Fruit fly (Drosophila melanogaster) whole organism, embryonic: ENCODE data around the gene CG11342.

Experiments
- B-H1 ChIP-seq: fragments of 200-800 bp; sonication (Bioruptor generic); IDR thresholded peaks from 3 replicates; pipeline ENCODE4 v1.3.6; 2022; ENCODE audit warnings: missing biosample characterization, missing genetic modification characterization
- B-H2 ChIP-seq: fragments of 200-800 bp; sonication (Bioruptor generic); optimal IDR thresholded peaks from 2 replicates; lab custom pipeline; 2018; ENCODE audit warnings: missing biosample characterization, mild to moderate bottlenecking, missing genetic modification characterization
- Bdp1 ChIP-seq: fragments of 200-800 bp; sonication (Bioruptor generic); optimal IDR thresholded peaks from 3 replicates; lab custom pipeline; 2016; ENCODE audit warnings: missing biosample characterization, missing genetic modification characterization
- Bgb ChIP-seq: fragments of 200-800 bp; sonication (Bioruptor generic); IDR thresholded peaks from 2 replicates; pipeline ENCODE4 v1.3.6; 2022; ENCODE audit warnings: missing biosample characterization, missing genetic modification characterization; ENCODE audit not compliant: partially characterized antibody
- CG11247 ChIP-seq: fragments of 200-800 bp; sonication (Bioruptor generic); IDR thresholded peaks from 2 replicates; pipeline ENCODE4 v1.3.6; 2022; ENCODE audit warnings: missing biosample characterization, missing genetic modification characterization
- CG14014 ChIP-seq: fragments of 200-800 bp; sonication (Bioruptor generic); IDR thresholded peaks from 2 replicates; pipeline ENCODE4 v1.3.6; 2022; ENCODE audit warnings: missing biosample characterization, missing genetic modification characterization
- CG15011 ChIP-seq: fragments of 200-800 bp; sonication (Bioruptor generic); optimal IDR thresholded peaks from 3 replicates; lab custom pipeline; 2018; ENCODE audit warnings: missing biosample characterization, mild to moderate bottlenecking, missing genetic modification characterization
- CG17802 ChIP-seq: fragments of 200-800 bp; sonication (Bioruptor generic); optimal IDR thresholded peaks from 2 replicates; lab custom pipeline; 2018; ENCODE audit warnings: missing biosample characterization, mild to moderate bottlenecking, missing genetic modification characterization, moderate library complexity
- CG18619 ChIP-seq: fragments of 200-800 bp; sonication (Bioruptor generic); optimal IDR thresholded peaks from 3 replicates; lab custom pipeline; 2017; ENCODE audit warnings: missing biosample characterization, mild to moderate bottlenecking, missing genetic modification characterization
- CG2202 ChIP-seq: fragments of 200-800 bp; sonication (Bioruptor generic); optimal IDR thresholded peaks from 2 replicates; lab custom pipeline; 2018; ENCODE audit warnings: missing biosample characterization, mild to moderate bottlenecking, missing genetic modification characterization
- CG31441 ChIP-seq: fragments of 200-800 bp; sonication (Bioruptor generic); IDR thresholded peaks from 2 replicates; pipeline ENCODE4 v1.3.6; 2022; ENCODE audit warnings: missing biosample characterization, missing genetic modification characterization
- CG32767 ChIP-seq: fragments of 200-800 bp; sonication (Bioruptor generic); IDR thresholded peaks from 2 replicates; pipeline ENCODE4 v1.3.6; 2022; ENCODE audit warnings: missing biosample characterization, missing genetic modification characterization
- CG32772 ChIP-seq: fragments of 200-800 bp; sonication (Bioruptor generic); IDR thresholded peaks from 2 replicates; pipeline ENCODE4 v1.3.6; 2022; ENCODE audit warnings: missing biosample characterization, missing genetic modification characterization
- CG3726 ChIP-seq: fragments of 200-800 bp; sonication (Bioruptor generic); IDR thresholded peaks from 3 replicates; pipeline ENCODE4, ENCODE4 v1.3.6; 2022; ENCODE audit warnings: missing biosample characterization, missing genetic modification characterization
- CG4820 ChIP-seq: fragments of 200-800 bp; sonication (Bioruptor generic); optimal IDR thresholded peaks from 3 replicates; lab custom pipeline; 2016; ENCODE audit warnings: missing biosample characterization, missing genetic modification characterization
- CG5245 ChIP-seq: fragments of 200-800 bp; sonication (Bioruptor generic); optimal IDR thresholded peaks from 3 replicates; lab custom pipeline; 2016; ENCODE audit warnings: missing biosample characterization, missing genetic modification characterization
- CG8089 ChIP-seq: fragments of 200-800 bp; sonication (Bioruptor generic); optimal IDR thresholded peaks from 3 replicates; lab custom pipeline; 2016; ENCODE audit warnings: missing biosample characterization, missing genetic modification characterization
- CG8388 ChIP-seq: fragments of 200-800 bp; sonication (Bioruptor generic); optimal IDR thresholded peaks from 2 replicates; lab custom pipeline; 2019; ENCODE audit warnings: missing biosample characterization, mild to moderate bottlenecking, missing genetic modification characterization, moderate library complexity
- CG8478 ChIP-seq: fragments of >200 bp; optimal IDR thresholded peaks from 2 replicates; lab custom pipeline; 2018
- CG9876 ChIP-seq: fragments of 200-800 bp; sonication (Bioruptor generic); optimal IDR thresholded peaks from 2 replicates; lab custom pipeline; 2016; ENCODE audit warnings: missing biosample characterization, missing genetic modification characterization
- CHES-1-like ChIP-seq: fragments of 200-800 bp; sonication (Bioruptor generic); optimal IDR thresholded peaks from 2 replicates; lab custom pipeline; 2016; ENCODE audit warnings: missing biosample characterization, missing genetic modification characterization
- Dip2 ChIP-seq: fragments of 200-800 bp; sonication (Bioruptor generic); IDR thresholded peaks from 2 replicates; pipeline ENCODE4 v1.3.6; 2022; ENCODE audit warnings: missing biosample characterization, missing genetic modification characterization
- Dip3 ChIP-seq: fragments of 200-800 bp; sonication (Bioruptor generic); optimal IDR thresholded peaks from 3 replicates; lab custom pipeline; 2016; ENCODE audit warnings: missing biosample characterization, missing genetic modification characterization
- Dll ChIP-seq: fragments of 200-800 bp; sonication (Bioruptor generic); IDR thresholded peaks from 4 replicates; pipeline ENCODE4 v1.3.6; 2022; ENCODE audit warnings: missing biosample characterization, missing genetic modification characterization; ENCODE audit not compliant: partially characterized antibody
- Fer2 ChIP-seq: fragments of 200-800 bp; sonication (Bioruptor generic); optimal IDR thresholded peaks from 2 replicates; lab custom pipeline; 2018; ENCODE audit warnings: missing biosample characterization, mild to moderate bottlenecking, missing genetic modification characterization, moderate library complexity
- Fer3 ChIP-seq: fragments of 200-800 bp; sonication (Bioruptor generic); optimal IDR thresholded peaks from 2 replicates; lab custom pipeline; 2018; ENCODE audit warnings: missing biosample characterization, mild to moderate bottlenecking, missing genetic modification characterization, moderate library complexity
- GATAe ChIP-seq: fragments of 200-800 bp; sonication (Bioruptor generic); conservative IDR thresholded peaks from 2 replicates; pipeline ENCODE4 v1.3.6; 2022; ENCODE audit warnings: missing biosample characterization, missing genetic modification characterization
- Hmr ChIP-seq: fragments of 200-800 bp; sonication (Bioruptor generic); optimal IDR thresholded peaks from 3 replicates; lab custom pipeline; 2017; ENCODE audit warnings: mild to moderate bottlenecking, missing biosample characterization, missing genetic modification reagents, missing genetic modification characterization
- Hsf ChIP-seq: fragments of 200-800 bp; sonication (Bioruptor generic); optimal IDR thresholded peaks from 3 replicates; lab custom pipeline; 2016; ENCODE audit warnings: missing biosample characterization, missing genetic modification characterization
- MBD-R2 ChIP-seq: fragments of 200-800 bp; sonication (Bioruptor generic); IDR thresholded peaks from 2 replicates; pipeline ENCODE4 v1.3.6; 2022; ENCODE audit warnings: missing biosample characterization, missing genetic modification characterization
- NC2α ChIP-seq: fragments of 200-800 bp; sonication (Bioruptor generic); optimal IDR thresholded peaks from 2 replicates; lab custom pipeline; 2016; ENCODE audit warnings: missing biosample characterization, missing genetic modification characterization
- NC2β ChIP-seq: fragments of 200-800 bp; sonication (Bioruptor generic); optimal IDR thresholded peaks from 2 replicates; lab custom pipeline; 2016; ENCODE audit warnings: missing biosample characterization, missing genetic modification characterization
- ab ChIP-seq: fragments of 200-800 bp; sonication (Bioruptor generic); optimal IDR thresholded peaks from 2 replicates; lab custom pipeline; 2016; ENCODE audit warnings: missing biosample characterization, missing genetic modification characterization
- ara ChIP-seq: fragments of 200-800 bp; sonication (Bioruptor generic); IDR thresholded peaks from 2 replicates; pipeline ENCODE4 v1.3.6; 2022; ENCODE audit warnings: missing biosample characterization, missing genetic modification characterization
- bsh ChIP-seq, 2 experiments: fragments of 200-800 bp; sonication (Bioruptor generic); optimal IDR thresholded peaks; 2 replicates each; lab custom pipeline; 2017 to 2018; ENCODE audit warnings: mild to moderate bottlenecking in 2 of 2, missing biosample characterization in 2 of 2, missing genetic modification characterization in 2 of 2, moderate library complexity in 1 of 2
- cas ChIP-seq: fragments of 200-800 bp; sonication (Bioruptor generic); IDR thresholded peaks from 2 replicates; pipeline ENCODE4 v1.3.6; 2022; ENCODE audit warnings: missing biosample characterization, missing genetic modification characterization
- crol ChIP-seq: fragments of 200-800 bp; sonication (Bioruptor generic); IDR thresholded peaks from 2 replicates; pipeline ENCODE4 v1.3.6; 2022; ENCODE audit warnings: missing biosample characterization, missing genetic modification characterization
- dimm ChIP-seq: fragments of 200-800 bp; sonication (Bioruptor generic); IDR thresholded peaks from 2 replicates; pipeline ENCODE4 v1.3.6; 2022; ENCODE audit warnings: missing biosample characterization, missing genetic modification characterization
- en ChIP-seq: fragments of 200-800 bp; sonication (Bioruptor generic); optimal IDR thresholded peaks from 2 replicates; lab custom pipeline; 2016; ENCODE audit warnings: missing biosample characterization, missing genetic modification characterization
- gcm ChIP-seq: fragments of 200-800 bp; sonication (Bioruptor generic); optimal IDR thresholded peaks from 2 replicates; lab custom pipeline; 2019; ENCODE audit warnings: missing biosample characterization, mild to moderate bottlenecking, missing genetic modification characterization, moderate library complexity
- gfzf ChIP-seq: fragments of 200-800 bp; sonication (Bioruptor generic); optimal IDR thresholded peaks from 2 replicates; lab custom pipeline; 2016; ENCODE audit warnings: missing biosample characterization, mild to moderate bottlenecking, missing genetic modification characterization, moderate library complexity
- gro ChIP-seq: fragments of 200-800 bp; sonication (Bioruptor generic); optimal IDR thresholded peaks from 2 replicates; lab custom pipeline; 2016; ENCODE audit warnings: missing biosample characterization, missing genetic modification characterization
- gt ChIP-seq: fragments of 200-800 bp; sonication (Bioruptor generic); IDR thresholded peaks from 2 replicates; pipeline ENCODE4 v1.3.6; 2022; ENCODE audit warnings: missing biosample characterization, missing genetic modification characterization
- mirr ChIP-seq: fragments of 200-800 bp; sonication (Bioruptor generic); optimal IDR thresholded peaks from 3 replicates; lab custom pipeline; 2018; ENCODE audit warnings: missing biosample characterization, mild to moderate bottlenecking, missing genetic modification characterization
- nerfin-2 ChIP-seq: fragments of 200-800 bp; sonication (Bioruptor generic); IDR thresholded peaks from 2 replicates; pipeline ENCODE4 v1.3.6; 2022; ENCODE audit warnings: missing biosample characterization, missing genetic modification characterization; ENCODE audit not compliant: partially characterized antibody
- sisA ChIP-seq: fragments of 200-800 bp; sonication (Bioruptor generic); IDR thresholded peaks from 2 replicates; pipeline ENCODE4 v1.3.6; 2022; ENCODE audit warnings: missing biosample characterization, missing genetic modification characterization
- sna ChIP-seq: fragments of 200-800 bp; sonication (Bioruptor generic); IDR thresholded peaks from 2 replicates; pipeline ENCODE4 v1.3.6; 2022; ENCODE audit warnings: missing biosample characterization, missing genetic modification characterization; ENCODE audit not compliant: partially characterized antibody
- stc ChIP-seq: fragments of 200-800 bp; sonication (Bioruptor generic); IDR thresholded peaks from 2 replicates; pipeline ENCODE4 v1.3.6; 2022; ENCODE audit warnings: missing biosample characterization, missing genetic modification characterization
- trem ChIP-seq: fragments of 200-800 bp; optimal IDR thresholded peaks from 3 replicates; lab custom pipeline; 2019; ENCODE audit warnings: missing biosample characterization, mild to moderate bottlenecking, missing genetic modification characterization, moderate library complexity
- unc-4 ChIP-seq: fragments of 200-800 bp; sonication (Bioruptor generic); IDR thresholded peaks from 2 replicates; pipeline ENCODE4 v1.3.6; 2022; ENCODE audit warnings: missing biosample characterization, missing genetic modification characterization; ENCODE audit not compliant: partially characterized antibody

The CG11342 gene

DNA sequence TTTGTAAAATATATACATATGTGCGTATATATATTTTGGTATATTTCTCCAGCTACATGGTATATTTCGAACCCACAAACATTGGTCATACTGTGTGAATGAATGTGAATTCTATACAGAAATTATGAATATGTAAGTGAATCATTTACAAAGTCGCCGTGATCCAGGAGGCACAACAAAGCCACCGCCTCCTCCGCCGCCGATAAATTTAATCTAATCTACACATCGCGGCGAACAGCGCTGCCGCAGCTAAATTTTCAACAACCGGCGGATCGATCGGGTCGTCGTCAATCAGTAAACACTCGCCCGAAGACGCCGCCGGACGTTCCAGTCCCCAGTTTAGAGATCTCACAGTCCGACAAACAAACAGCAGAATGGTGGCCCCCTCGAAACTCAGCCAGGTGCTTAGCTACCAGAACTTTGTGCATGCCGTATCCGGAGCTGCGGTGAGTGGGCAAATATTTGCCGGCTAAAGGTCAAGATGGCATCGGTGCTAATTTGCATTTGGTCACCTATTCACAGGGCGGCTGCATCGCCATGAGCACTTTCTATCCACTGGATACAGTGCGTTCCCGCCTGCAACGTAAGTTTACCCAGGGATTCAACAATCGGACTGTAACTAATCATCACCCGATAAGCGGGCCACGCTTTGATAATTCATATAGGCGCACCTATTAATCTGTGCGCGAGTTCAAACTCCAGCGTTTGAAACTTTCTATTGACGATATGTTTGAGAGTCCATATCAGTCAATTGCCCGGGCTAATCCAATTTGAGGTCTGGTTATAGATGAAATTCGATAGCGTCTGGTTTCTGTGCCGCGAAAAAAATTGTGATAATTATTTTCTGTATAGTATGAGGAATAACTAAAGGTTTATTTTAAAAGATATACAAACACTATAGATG lies 48.3 kb downstream of the CG11342 start, which contains the start of gene PMP34 (continued):
- TF ChIP-seq CG4820 (GFP tag; lab: Kevin White, UChicago): no peak
- TF ChIP-seq stc (GFP tag; lab: Robert Waterston, UW): no peak
- TF ChIP-seq gro (GFP tag; lab: Kevin White, UChicago): no peak
- no peak for TF ChIP-seq CG3726 (GFP tag; lab: Robert Waterston, UW)
- no peak for TF ChIP-seq Hsf (GFP tag; lab: Kevin White, UChicago)
- TF ChIP-seq en: no peak
- TF ChIP-seq sna (GFP tag; lab: Robert Waterston, UW): no peak
- TF ChIP-seq GATAe: peak; percentile 57; the same call in 1 of the 2 replicates
- TF ChIP-seq CG8478 (lab: Kevin White, UChicago): no peak
- no peak for TF ChIP-seq CG5245
- TF ChIP-seq B-H2 (GFP tag; lab: Kevin White, UChicago): no peak
- no peak for TF ChIP-seq bsh (GFP tag; optimal IDR thresholded peaks at IDR 0.05; lab: Kevin White, UChicago)
- TF ChIP-seq CG9876 (GFP tag; lab: Kevin White, UChicago): no peak
- no peak for TF ChIP-seq CG17802
- TF ChIP-seq nerfin-2 (GFP tag; lab: Robert Waterston, UW): no peak
- TF ChIP-seq Dll (GFP tag; lab: Robert Waterston, UW): no peak
- no peak for TF ChIP-seq gcm (GFP tag; lab: Kevin White, UChicago)
- no peak for TF ChIP-seq crol
- no peak for TF ChIP-seq unc-4 (GFP tag; lab: Robert Waterston, UW)
- no peak for TF ChIP-seq CG8388 (GFP tag; lab: Kevin White, UChicago)
- TF ChIP-seq Dip3 (GFP tag; lab: Kevin White, UChicago): no peak
- TF ChIP-seq CG15011: no peak
- no peak for TF ChIP-seq CG14014 (GFP tag; lab: Robert Waterston, UW)
- no peak for TF ChIP-seq NC2α (GFP tag; lab: Kevin White, UChicago)
- no peak for TF ChIP-seq ab (GFP tag; lab: Kevin White, UChicago)
- no peak for TF ChIP-seq gt
- TF ChIP-seq CG2202 (tag; lab: Kevin White, UChicago): no peak
- peak; percentile 40 for TF ChIP-seq mirr (GFP tag; lab: Kevin White, UChicago)
- no peak for TF ChIP-seq CG8089 (GFP tag; lab: Kevin White, UChicago)
- TF ChIP-seq gfzf (GFP tag; lab: Kevin White, UChicago): peak; percentile 63
- TF ChIP-seq dimm (GFP tag; lab: Robert Waterston, UW): no peak
- TF ChIP-seq CG11247 (GFP tag; lab: Robert Waterston, UW): no peak
- no peak for TF ChIP-seq Bdp1 (GFP tag; lab: Kevin White, UChicago)
- TF ChIP-seq CG18619 (GFP tag; lab: Kevin White, UChicago): no peak
- peak; percentile 26 for TF ChIP-seq trem (tag; lab: Kevin White, UChicago)
- no peak for TF ChIP-seq CG31441 (GFP tag; lab: Robert Waterston, UW)
- TF ChIP-seq B-H1 (GFP tag; lab: Robert Waterston, UW): no peak
- no peak for TF ChIP-seq Fer3 (tag; lab: Kevin White, UChicago)
- TF ChIP-seq Hmr (GFP tag; lab: Kevin White, UChicago): no peak
- TF ChIP-seq CG32767 (GFP tag; lab: Robert Waterston, UW): no peak
- no peak for TF ChIP-seq Fer2 (tag; lab: Kevin White, UChicago)
- no peak for TF ChIP-seq Bgb (GFP tag; lab: Robert Waterston, UW)
- TF ChIP-seq MBD-R2 (GFP tag; lab: Robert Waterston, UW): peak; percentile 69
- no peak for TF ChIP-seq sisA (GFP tag; lab: Robert Waterston, UW)
- TF ChIP-seq ara (GFP tag; lab: Robert Waterston, UW): no peak
- TF ChIP-seq CG32772 (GFP tag; lab: Robert Waterston, UW): no peak
- no peak for TF ChIP-seq NC2β (GFP tag; lab: Kevin White, UChicago)
- TF ChIP-seq Dip2: no peak
- peak; percentile 20 for TF ChIP-seq CHES-1-like (GFP tag; lab: Kevin White, UChicago)
- no peak for TF ChIP-seq cas (GFP tag; lab: Robert Waterston, UW)
